Fruit fly (Drosophila melanogaster) Kc167 (cell line): ENCODE measurements around the gene PK2-R1.

ENCODE experiments used
- Myc ChIP-seq: fragments of >200 bp; optimal IDR thresholded peaks from 2 replicates; lab custom pipeline; 2017; ENCODE audit warnings: missing external identifiers
- Sin3A ChIP-seq: fragments of >200 bp; optimal IDR thresholded peaks from 2 replicates; lab custom pipeline; 2018; ENCODE audit warnings: missing external identifiers
- h ChIP-seq: fragments of >200 bp; optimal IDR thresholded peaks from 3 replicates; lab custom pipeline; 2018; ENCODE audit warnings: missing external identifiers
- insv ChIP-seq: fragments of >200 bp; optimal IDR thresholded peaks from 3 replicates; lab custom pipeline; 2018; ENCODE audit warnings: missing external identifiers
- psq ChIP-seq: fragments of >200 bp; optimal IDR thresholded peaks from 2 replicates; lab custom pipeline; 2017; ENCODE audit warnings: missing external identifiers
- ttk ChIP-seq: sonication (Bioruptor generic); optimal IDR thresholded peaks from 2 replicates; lab custom pipeline; 2017; ENCODE audit warnings: missing external identifiers

PK2-R1 gene

dm6 chr3R:13338030-13338429 is at the start of gene PK2-R1:
TSS of gene PK2-R1 (plus strand) at chr3R:13338330.
- no peak for TF ChIP-seq ttk (lab: Kevin White, UChicago)
- TF ChIP-seq Sin3A (lab: Kevin White, UChicago) = no peak

dm6 chr3R:13288763-13289312 is 49.3 kb upstream of the PK2-R1 start, which contains the start of gene apn:
TSS of gene apn (minus strand) at chr3R:13288813.
- no peak for TF ChIP-seq Sin3A (lab: Kevin White, UChicago)
- TF ChIP-seq psq (lab: Kevin White, UChicago) = no peak
- TF ChIP-seq ttk (lab: Kevin White, UChicago) = no peak
- TF ChIP-seq h = no peak
- TF ChIP-seq Myc (lab: Kevin White, UChicago) = no peak
- TF ChIP-seq insv (lab: Kevin White, UChicago) = no peak

dm6 chr3R:13290329-13290728 is 47.8 kb upstream of the PK2-R1 start, which contains the start of gene Osi22:
TSS of gene Osi22 (plus strand) at chr3R:13290629.
- TF ChIP-seq ttk (lab: Kevin White, UChicago) (no peak), insv (lab: Kevin White, UChicago) (no peak), h (no peak), Myc (lab: Kevin White, UChicago) (no peak), Sin3A (lab: Kevin White, UChicago) (no peak)

dm6 chr3R:13293148-13293756 is 44.9 kb upstream of the PK2-R1 start, which contains the start of gene wntD:
TSS of gene wntD (minus strand) at chr3R:13293198.
- TF ChIP-seq Myc (lab: Kevin White, UChicago) (no peak), psq (lab: Kevin White, UChicago) (no peak), insv (lab: Kevin White, UChicago) (no peak), Sin3A (lab: Kevin White, UChicago) (no peak), ttk (lab: Kevin White, UChicago) (no peak), h (no peak)

- no peak for TF ChIP-seq Sin3A (lab: Kevin White, UChicago)
- TF ChIP-seq psq (lab: Kevin White, UChicago) = no peak
- TF ChIP-seq h = no peak
- no peak for TF ChIP-seq Myc (lab: Kevin White, UChicago)
- no peak for TF ChIP-seq ttk (lab: Kevin White, UChicago)
- TF ChIP-seq insv (lab: Kevin White, UChicago) = no peak
Observed at dm6 chr3R:13294461-13294860, 43.7 kb upstream of the PK2-R1 start, which contains the start of gene CG8773. TSS of gene CG8773 (plus strand) at chr3R:13294748.

dm6 chr3R:13298114-13298818 is 39.9 kb upstream of the PK2-R1 start, which contains the start of gene CG8774:
TSS of gene CG8774 (plus strand) at chr3R:13298768.
- TF ChIP-seq ttk (lab: Kevin White, UChicago) = no peak
- no peak for TF ChIP-seq Myc (lab: Kevin White, UChicago)
- TF ChIP-seq insv (lab: Kevin White, UChicago) = no peak
- no peak for TF ChIP-seq psq (lab: Kevin White, UChicago)
- TF ChIP-seq h = no peak
- TF ChIP-seq Sin3A (lab: Kevin White, UChicago) = no peak

- TF ChIP-seq insv (lab: Kevin White, UChicago) (no peak), psq (lab: Kevin White, UChicago) (no peak), ttk (lab: Kevin White, UChicago) (no peak), h (no peak), Sin3A (lab: Kevin White, UChicago) (no peak), Myc (lab: Kevin White, UChicago) (no peak)
Observed at dm6 chr3R:13302348-13302747, 35.8 kb upstream of the PK2-R1 start, which contains the start of gene CG32473. TSS of gene CG32473 (plus strand) at chr3R:13302648.

- TF ChIP-seq ttk (lab: Kevin White, UChicago) = no peak
- TF ChIP-seq Myc (lab: Kevin White, UChicago) = no peak
- TF ChIP-seq psq (lab: Kevin White, UChicago) = no peak
- TF ChIP-seq Sin3A (lab: Kevin White, UChicago) = no peak
- TF ChIP-seq h = no peak
- TF ChIP-seq insv (lab: Kevin White, UChicago) = no peak
Observed at dm6 chr3R:13303126-13303525, 35.0 kb upstream of the PK2-R1 start, which contains the start of gene CG43208. TSS of gene CG43208 (plus strand) at chr3R:13303426.

dm6 chr3R:13304512-13305069 is 33.5 kb upstream of the PK2-R1 start:
- TF ChIP-seq psq (lab: Kevin White, UChicago) (no peak), h (no peak), Sin3A (lab: Kevin White, UChicago) (no peak)

- TF ChIP-seq h = no peak
- TF ChIP-seq Myc (lab: Kevin White, UChicago) = no peak
- TF ChIP-seq ttk (lab: Kevin White, UChicago) = no peak
- no peak for TF ChIP-seq psq (lab: Kevin White, UChicago)
- no peak for TF ChIP-seq insv (lab: Kevin White, UChicago)
- no peak for TF ChIP-seq Sin3A (lab: Kevin White, UChicago)
Observed at dm6 chr3R:13305318-13305899, 32.7 kb upstream of the PK2-R1 start.

- TF ChIP-seq insv (lab: Kevin White, UChicago) = no peak
- no peak for TF ChIP-seq Sin3A (lab: Kevin White, UChicago)
- no peak for TF ChIP-seq psq (lab: Kevin White, UChicago)
- TF ChIP-seq h = no peak
- no peak for TF ChIP-seq ttk (lab: Kevin White, UChicago)
- TF ChIP-seq Myc (lab: Kevin White, UChicago) = no peak
Observed at dm6 chr3R:13306595-13306994, 31.5 kb upstream of the PK2-R1 start.
